Fruit fly (Drosophila melanogaster) whole organism: ENCODE data around the gene CG6290.

Experiments
- CG8478 ChIP-seq: fragments of >200 bp; optimal IDR thresholded peaks from 2 replicates; lab custom pipeline; 2018; ENCODE audit warnings: inconsistent platforms
- Dll ChIP-seq: fragments of >200 bp; optimal IDR thresholded peaks from 2 replicates; lab custom pipeline; 2017
- EcR ChIP-seq, 2 experiments: fragments of >200 bp; optimal IDR thresholded peaks; 2 replicates each; lab custom pipeline; 2017; ENCODE audit warnings: missing biosample characterization in 2 of 2, missing genetic modification characterization in 2 of 2, missing genetic modification reagents in 2 of 2
- pan ChIP-seq: fragments of >200 bp; optimal IDR thresholded peaks from 2 replicates; lab custom pipeline; 2017
- psq ChIP-seq: fragments of >200 bp; optimal IDR thresholded peaks from 2 replicates; lab custom pipeline; 2017
- usp ChIP-seq: fragments of >200 bp; optimal IDR thresholded peaks from 2 replicates; lab custom pipeline; 2017; ENCODE audit warnings: missing biosample characterization, missing genetic modification characterization, mixed read lengths

The CG6290 gene

dm6 chrX:18483261-18484218 lies 46.2 kb downstream of the CG6290 start, which contains the start of gene Hayan:
Gene Hayan (minus strand): TSS chrX:18483772.
- TF ChIP-seq CG8478 (lab: Kevin White, UChicago) (no peak), Dll (lab: Kevin White, UChicago) (peak; percentile 64), pan (lab: Kevin White, UChicago) (peak; percentile 78)

dm6 chrX:18486356-18487059 lies 49.2 kb downstream of the CG6290 start, which contains the start of gene psh:
Gene psh (minus strand): TSS chrX:18486921.
- no peak for TF ChIP-seq psq
- no peak for TF ChIP-seq usp (GFP tag; lab: Kevin White, UChicago)
- TF ChIP-seq EcR (GFP tag; optimal IDR thresholded peaks at IDR 0.05; lab: Kevin White, UChicago): no peak
- no peak for TF ChIP-seq Dll (lab: Kevin White, UChicago)
